Fruit fly (Drosophila melanogaster) whole organism, prepupa: ENCODE results near the gene CG34367.
A peak's percentile ranks its signal among the peaks of the same experiment; 100 is the strongest.

Experiments used
- CG3032 ChIP-seq: fragments of 200-800 bp; optimal IDR thresholded peaks from 2 replicates; lab custom pipeline; 2019; ENCODE audit warnings: missing biosample characterization, mild to moderate bottlenecking, missing genetic modification characterization, moderate library complexity
- Eip75B ChIP-seq: fragments of 200-800 bp; sonication (Bioruptor generic); optimal IDR thresholded peaks from 3 replicates; lab custom pipeline; 2016; ENCODE audit warnings: missing biosample characterization, missing genetic modification characterization
- Hr38 ChIP-seq: sonication (Bioruptor generic); optimal IDR thresholded peaks from 2 replicates; lab custom pipeline; 2016; ENCODE audit warnings: missing biosample characterization, missing genetic modification characterization
- Lpt ChIP-seq: fragments of 200-800 bp; sonication (Bioruptor generic); optimal IDR thresholded peaks from 3 replicates; lab custom pipeline; 2016; ENCODE audit warnings: missing biosample characterization, missing genetic modification characterization
- OdsH ChIP-seq: fragments of 200-800 bp; sonication (Bioruptor generic); optimal IDR thresholded peaks from 3 replicates; lab custom pipeline; 2016; ENCODE audit warnings: missing biosample characterization, missing genetic modification characterization
- Smox ChIP-seq: fragments of 200-800 bp; sonication (Bioruptor generic); optimal IDR thresholded peaks from 3 replicates; lab custom pipeline; 2016; ENCODE audit warnings: missing biosample characterization, missing genetic modification characterization
- eg ChIP-seq: fragments of 200-800 bp; sonication (Bioruptor generic); IDR thresholded peaks from 3 replicates; pipeline ENCODE4 v1.3.6; 2022; ENCODE audit warnings: missing biosample characterization, missing genetic modification characterization
- pdm3 ChIP-seq: fragments of 200-800 bp; sonication (Bioruptor generic); optimal IDR thresholded peaks from 3 replicates; lab custom pipeline; 2016; ENCODE audit warnings: missing biosample characterization, missing genetic modification characterization
- svp ChIP-seq: fragments of 200-800 bp; sonication (Bioruptor generic); peaks from one replicate; lab custom pipeline; 2016; ENCODE audit warnings: missing biosample characterization, missing genetic modification characterization

- peak; percentile 73 for TF ChIP-seq svp
- peak; percentile 2 for TF ChIP-seq Lpt
- TF ChIP-seq CG3032 (tag; lab: Kevin White, UChicago): no peak
- TF ChIP-seq eg (GFP tag; lab: Robert Waterston, UW): no peak
- no peak for TF ChIP-seq Hr38 (GFP tag; lab: Kevin White, UChicago)
- TF ChIP-seq Smox (GFP tag; lab: Kevin White, UChicago): no peak
- TF ChIP-seq pdm3 (GFP tag; lab: Kevin White, UChicago): peak; percentile 14
- TF ChIP-seq OdsH: no peak
- TF ChIP-seq Eip75B (GFP tag; lab: Kevin White, UChicago): peak; percentile 46
Observed at dm6 chr2L:10334854-10335277, 18.8 kb downstream of the CG34367 start.
